Fruit fly (Drosophila melanogaster) whole organism, embryonic: Measurements from ENCODE around the gene rgn.

ENCODE experiments used
- Atf6 ChIP-seq: fragments of 200-800 bp; sonication (Bioruptor generic); IDR thresholded peaks from 2 replicates; pipeline ENCODE4 v1.3.6; 2022; ENCODE audit warnings: missing biosample characterization, missing genetic modification characterization
- CG10209 ChIP-seq: fragments of 200-800 bp; sonication (Bioruptor generic); optimal IDR thresholded peaks from 3 replicates; lab custom pipeline; 2017; ENCODE audit warnings: missing biosample characterization, mild to moderate bottlenecking, missing genetic modification characterization, missing genetic modification reagents
- CG11504 ChIP-seq: fragments of 200-800 bp; sonication (Bioruptor generic); optimal IDR thresholded peaks from 3 replicates; lab custom pipeline; 2019; ENCODE audit warnings: missing biosample characterization, mild to moderate bottlenecking, missing genetic modification characterization, moderate library complexity
- CG12104 ChIP-seq: fragments of 200-800 bp; sonication (Bioruptor generic); optimal IDR thresholded peaks from 3 replicates; lab custom pipeline; 2016; ENCODE audit warnings: missing biosample characterization, missing genetic modification characterization
- CG12155 ChIP-seq: fragments of 200-800 bp; sonication (Bioruptor generic); optimal IDR thresholded peaks from 3 replicates; lab custom pipeline; 2016; ENCODE audit warnings: missing biosample characterization, missing genetic modification characterization
- CG12744 ChIP-seq: fragments of 200-800 bp; sonication (Bioruptor generic); optimal IDR thresholded peaks from 2 replicates; lab custom pipeline; 2016; ENCODE audit warnings: missing biosample characterization, missing genetic modification characterization
- CG13287 ChIP-seq: fragments of 200-800 bp; sonication (Bioruptor generic); IDR thresholded peaks from 2 replicates; pipeline ENCODE4 v1.3.6; 2022; ENCODE audit warnings: missing biosample characterization, missing genetic modification characterization; ENCODE audit not compliant: partially characterized antibody
- CG14860 ChIP-seq: fragments of 200-800 bp; sonication (Bioruptor generic); IDR thresholded peaks from 3 replicates; pipeline ENCODE4 v1.3.6; 2022; ENCODE audit warnings: missing biosample characterization, missing genetic modification characterization; ENCODE audit not compliant: partially characterized antibody
- CG15269 ChIP-seq: fragments of 200-800 bp; sonication (Bioruptor generic); optimal IDR thresholded peaks from 2 replicates; lab custom pipeline; 2018; ENCODE audit warnings: missing biosample characterization, mild to moderate bottlenecking, missing genetic modification characterization, moderate library complexity
- CG17568 ChIP-seq: fragments of 200-800 bp; sonication (Bioruptor generic); optimal IDR thresholded peaks from 2 replicates; lab custom pipeline; 2018; ENCODE audit warnings: missing biosample characterization, mild to moderate bottlenecking, missing genetic modification characterization, moderate library complexity
- CG2712 ChIP-seq: fragments of 200-800 bp; optimal IDR thresholded peaks from 3 replicates; lab custom pipeline; 2019; ENCODE audit warnings: missing biosample characterization, mild to moderate bottlenecking, missing genetic modification characterization, moderate library complexity
- CG32532 ChIP-seq: fragments of 200-800 bp; sonication (Bioruptor generic); IDR thresholded peaks from 2 replicates; pipeline ENCODE4 v1.3.6; 2022; ENCODE audit warnings: missing biosample characterization, missing genetic modification characterization
- CG34376 ChIP-seq: fragments of 200-800 bp; sonication (Bioruptor generic); optimal IDR thresholded peaks from 2 replicates; lab custom pipeline; 2018; ENCODE audit warnings: missing biosample characterization, mild to moderate bottlenecking, missing genetic modification characterization
- CG34422 ChIP-seq: fragments of 200-800 bp; sonication (Bioruptor generic); IDR thresholded peaks from 3 replicates; pipeline ENCODE4 v1.3.6; 2022; ENCODE audit warnings: missing biosample characterization, missing genetic modification characterization
- CG7271 ChIP-seq: fragments of 200-800 bp; sonication (Bioruptor generic); optimal IDR thresholded peaks from 2 replicates; lab custom pipeline; 2018; ENCODE audit warnings: missing biosample characterization, mild to moderate bottlenecking, missing genetic modification characterization, moderate library complexity
- CG7357 ChIP-seq: fragments of 200-800 bp; sonication (Bioruptor generic); IDR thresholded peaks from 3 replicates; pipeline ENCODE4 v1.3.6; 2022; ENCODE audit warnings: missing biosample characterization, missing genetic modification characterization
- CG7372 ChIP-seq: fragments of 200-800 bp; sonication (Bioruptor generic); IDR thresholded peaks from 2 replicates; pipeline ENCODE4 v1.3.6; 2022; ENCODE audit warnings: missing biosample characterization, missing genetic modification characterization
- CG7745 ChIP-seq: fragments of 200-800 bp; sonication (Bioruptor generic); optimal IDR thresholded peaks from 2 replicates; lab custom pipeline; 2018; ENCODE audit warnings: missing biosample characterization, mild to moderate bottlenecking, missing genetic modification characterization, moderate library complexity
- CG9797 ChIP-seq: fragments of 200-800 bp; sonication (Bioruptor generic); optimal IDR thresholded peaks from 3 replicates; lab custom pipeline; 2018; ENCODE audit warnings: missing biosample characterization, mild to moderate bottlenecking, missing genetic modification characterization
- CG9932 ChIP-seq: fragments of 200-800 bp; sonication (Bioruptor generic); IDR thresholded peaks from 2 replicates; pipeline ENCODE4 v1.3.6; 2022; ENCODE audit warnings: missing biosample characterization, missing genetic modification characterization
- CHES-1-like ChIP-seq: fragments of 200-800 bp; sonication (Bioruptor generic); optimal IDR thresholded peaks from 2 replicates; lab custom pipeline; 2016; ENCODE audit warnings: missing biosample characterization, missing genetic modification characterization
- CkIIα-i1 ChIP-seq: fragments of 200-800 bp; sonication (Bioruptor generic); IDR thresholded peaks from 2 replicates; pipeline ENCODE4 v1.3.6; 2022; ENCODE audit warnings: missing biosample characterization, missing genetic modification characterization
- CrebB ChIP-seq: fragments of 200-800 bp; sonication (Bioruptor generic); optimal IDR thresholded peaks from 3 replicates; lab custom pipeline; 2018; ENCODE audit warnings: missing biosample characterization, mild to moderate bottlenecking, missing genetic modification characterization
- Doc3 ChIP-seq: fragments of 200-800 bp; sonication (Bioruptor generic); IDR thresholded peaks from 3 replicates; pipeline ENCODE4 v1.3.6; 2022; ENCODE audit warnings: missing biosample characterization, missing genetic modification characterization; ENCODE audit not compliant: partially characterized antibody
- E2f2 ChIP-seq: fragments of 200-800 bp; sonication (Bioruptor generic); IDR thresholded peaks from 2 replicates; pipeline ENCODE4 v1.3.6; 2022; ENCODE audit warnings: missing biosample characterization, missing genetic modification characterization
- Fer2 ChIP-seq: fragments of 200-800 bp; sonication (Bioruptor generic); optimal IDR thresholded peaks from 2 replicates; lab custom pipeline; 2018; ENCODE audit warnings: missing biosample characterization, mild to moderate bottlenecking, missing genetic modification characterization, moderate library complexity
- Gug ChIP-seq: fragments of 200-800 bp; sonication (Bioruptor generic); IDR thresholded peaks from 4 replicates; pipeline ENCODE4 v1.3.6; 2022; ENCODE audit warnings: missing biosample characterization, missing genetic modification characterization
- HLH3B ChIP-seq: fragments of 200-800 bp; sonication (Bioruptor generic); IDR thresholded peaks from 2 replicates; pipeline ENCODE4 v1.3.6; 2022; ENCODE audit warnings: missing biosample characterization, missing genetic modification characterization
- Lpt ChIP-seq: fragments of >200 bp; optimal IDR thresholded peaks from 2 replicates; lab custom pipeline; 2018; ENCODE audit warnings: missing biosample characterization, missing genetic modification characterization
- MESR4 ChIP-seq: fragments of 200-800 bp; sonication (Bioruptor generic); optimal IDR thresholded peaks from 2 replicates; lab custom pipeline; 2018; ENCODE audit warnings: missing biosample characterization, mild to moderate bottlenecking, missing genetic modification characterization, moderate library complexity
- Mad ChIP-seq: fragments of 200-800 bp; sonication (Bioruptor generic); optimal IDR thresholded peaks from 2 replicates; lab custom pipeline; 2016; ENCODE audit warnings: missing biosample characterization, missing genetic modification characterization
- Meics ChIP-seq: fragments of 200-800 bp; sonication (Bioruptor generic); optimal IDR thresholded peaks from 2 replicates; lab custom pipeline; 2017; ENCODE audit warnings: missing biosample characterization, mild to moderate bottlenecking, missing genetic modification characterization
- NfI ChIP-seq: fragments of 200-800 bp; sonication (Bioruptor generic); optimal IDR thresholded peaks from 3 replicates; lab custom pipeline; 2018; ENCODE audit warnings: missing biosample characterization, mild to moderate bottlenecking, missing genetic modification characterization, moderate library complexity
- PHDP ChIP-seq: fragments of 200-800 bp; sonication (Bioruptor generic); optimal IDR thresholded peaks from 3 replicates; lab custom pipeline; 2018; ENCODE audit warnings: missing biosample characterization, mild to moderate bottlenecking, missing genetic modification characterization, moderate library complexity
- Rfx ChIP-seq: fragments of 200-800 bp; sonication (Bioruptor generic); IDR thresholded peaks from 2 replicates; pipeline ENCODE4 v1.3.6; 2022; ENCODE audit warnings: missing biosample characterization, missing genetic modification characterization
- Xbp1 ChIP-seq: fragments of 200-800 bp; sonication (Bioruptor generic); optimal IDR thresholded peaks from 3 replicates; lab custom pipeline; 2016; ENCODE audit warnings: missing biosample characterization, mild to moderate bottlenecking, missing genetic modification characterization
- bbx ChIP-seq: fragments of 200-800 bp; sonication (Bioruptor generic); IDR thresholded peaks from 2 replicates; pipeline ENCODE4 v1.3.6; 2022; ENCODE audit warnings: missing biosample characterization, missing genetic modification characterization; ENCODE audit not compliant: partially characterized antibody
- btn ChIP-seq: fragments of 200-800 bp; sonication (Bioruptor generic); optimal IDR thresholded peaks from 2 replicates; lab custom pipeline; 2016; ENCODE audit warnings: missing biosample characterization, missing genetic modification characterization
- cad ChIP-seq: fragments of >200 bp; optimal IDR thresholded peaks from 2 replicates; lab custom pipeline; 2017; ENCODE audit warnings: missing biosample characterization, missing genetic modification characterization
- chinmo ChIP-seq: fragments of 200-800 bp; sonication (Bioruptor generic); IDR thresholded peaks from 4 replicates; pipeline ENCODE4 v1.3.6; 2022; ENCODE audit warnings: missing biosample characterization, missing genetic modification characterization; ENCODE audit not compliant: partially characterized antibody
- danr ChIP-seq: fragments of 200-800 bp; sonication (Bioruptor generic); IDR thresholded peaks from 2 replicates; pipeline ENCODE4 v1.3.6; 2022; ENCODE audit warnings: missing biosample characterization, missing genetic modification characterization
- disco-r ChIP-seq: fragments of 200-800 bp; sonication (Bioruptor generic); optimal IDR thresholded peaks from 2 replicates; lab custom pipeline; 2016; ENCODE audit warnings: missing biosample characterization, missing genetic modification characterization
- dmrt99B ChIP-seq: fragments of 200-800 bp; sonication (Bioruptor generic); optimal IDR thresholded peaks from 2 replicates; lab custom pipeline; 2018; ENCODE audit warnings: missing biosample characterization, mild to moderate bottlenecking, missing genetic modification characterization, moderate library complexity
- emc ChIP-seq: fragments of 200-800 bp; sonication (Bioruptor generic); optimal IDR thresholded peaks from 2 replicates; lab custom pipeline; 2016; ENCODE audit warnings: missing biosample characterization, missing genetic modification characterization
- fd3F ChIP-seq: fragments of 200-800 bp; sonication (Bioruptor generic); optimal IDR thresholded peaks from 2 replicates; lab custom pipeline; 2018; ENCODE audit warnings: missing biosample characterization, mild to moderate bottlenecking, missing genetic modification characterization, moderate library complexity
- fru ChIP-seq: fragments of >200 bp; optimal IDR thresholded peaks from 2 replicates; lab custom pipeline; 2017
- gem ChIP-seq: fragments of 200-800 bp; sonication (Bioruptor generic); optimal IDR thresholded peaks from 2 replicates; lab custom pipeline; 2019; ENCODE audit warnings: missing biosample characterization, mild to moderate bottlenecking, missing genetic modification characterization, moderate library complexity
- her ChIP-seq: fragments of 200-800 bp; sonication (Bioruptor generic); optimal IDR thresholded peaks from 2 replicates; lab custom pipeline; 2016; ENCODE audit warnings: missing biosample characterization, missing genetic modification characterization
- tna ChIP-seq: fragments of 200-800 bp; sonication (Bioruptor generic); IDR thresholded peaks from 2 replicates; pipeline ENCODE4 v1.3.6; 2022; ENCODE audit warnings: missing biosample characterization, missing genetic modification characterization; ENCODE audit not compliant: partially characterized antibody
- tx ChIP-seq: fragments of 200-800 bp; sonication (Bioruptor generic); optimal IDR thresholded peaks from 2 replicates; lab custom pipeline; 2016; ENCODE audit warnings: missing biosample characterization, missing genetic modification characterization
- zfh1 ChIP-seq: fragments of 200-800 bp; sonication (Bioruptor generic); IDR thresholded peaks from 3 replicates; pipeline ENCODE4 v1.3.6; 2022; ENCODE audit warnings: missing biosample characterization, missing genetic modification characterization

The rgn gene

dm6 chr3L:21348983-21349432 lies 33.3 kb upstream of the rgn start, which contains the start of gene ebd2 (continued):
- TF ChIP-seq CG32532 = peak; percentile 31; the same call in 1 of the 2 replicates
- TF ChIP-seq CG34422 = 0 out of 3 replicates have a peak, but pooled peaks have one; percentile 31
- TF ChIP-seq chinmo = peak; percentile 91; the same call in 3 of the 4 replicates
- no peak for TF ChIP-seq CG7745 (tag; lab: Kevin White, UChicago)
- TF ChIP-seq CG2712 (tag; lab: Kevin White, UChicago) = no peak
- TF ChIP-seq Gug (GFP tag; lab: Robert Waterston, UW) = no peak
- TF ChIP-seq her (GFP tag; lab: Kevin White, UChicago) = peak; percentile 58
- no peak for TF ChIP-seq btn (GFP tag; lab: Kevin White, UChicago)
- peak; percentile 68 for TF ChIP-seq CG34376 (GFP tag; lab: Kevin White, UChicago)
- no peak for TF ChIP-seq CG7357
- TF ChIP-seq CG12104 (GFP tag; lab: Kevin White, UChicago) = no peak
- peak; percentile 25 for TF ChIP-seq CHES-1-like (GFP tag; lab: Kevin White, UChicago)
- TF ChIP-seq CG12155 (GFP tag; lab: Kevin White, UChicago) = peak; percentile 7
- TF ChIP-seq gem (tag; lab: Kevin White, UChicago) = no peak
- TF ChIP-seq Xbp1 (GFP tag; lab: Kevin White, UChicago) = peak; percentile 21
- TF ChIP-seq cad (GFP tag; lab: Kevin White, UChicago) = no peak
- TF ChIP-seq CG15269 (tag; lab: Kevin White, UChicago) = peak; percentile 3
- peak; percentile 35; the same call in 1 of the 2 replicates for TF ChIP-seq Rfx (GFP tag; lab: Robert Waterston, UW)
- no peak for TF ChIP-seq fru (lab: Kevin White, UChicago)
- no peak for TF ChIP-seq Lpt (GFP tag; lab: Kevin White, UChicago)
- no peak for TF ChIP-seq MESR4
- peak; percentile 34 for TF ChIP-seq dmrt99B (tag; lab: Kevin White, UChicago)
- no peak for TF ChIP-seq CG14860 (GFP tag; lab: Robert Waterston, UW)
- TF ChIP-seq CG13287 = peak; percentile 30; the same call in 1 of the 2 replicates
- TF ChIP-seq Mad (GFP tag; lab: Kevin White, UChicago) = no peak
- TF ChIP-seq PHDP (tag; lab: Kevin White, UChicago) = peak; percentile 36
- TF ChIP-seq CG12744 (GFP tag; lab: Kevin White, UChicago) = no peak
- TF ChIP-seq danr (GFP tag; lab: Robert Waterston, UW) = no peak
- no peak for TF ChIP-seq Fer2 (tag; lab: Kevin White, UChicago)
- TF ChIP-seq tna (GFP tag; lab: Robert Waterston, UW) = 0 out of 2 replicates have a peak, but pooled peaks have one; percentile 20
- peak; percentile 4 for TF ChIP-seq emc (GFP tag; lab: Kevin White, UChicago)
- TF ChIP-seq zfh1 = no peak
- TF ChIP-seq CG9797 (GFP tag; lab: Kevin White, UChicago) = no peak
- no peak for TF ChIP-seq disco-r
- 0 out of 2 replicates have a peak, but pooled peaks have one; percentile 43 for TF ChIP-seq HLH3B (GFP tag; lab: Robert Waterston, UW)
- no peak for TF ChIP-seq CG7271 (tag; lab: Kevin White, UChicago)
- TF ChIP-seq bbx (GFP tag; lab: Robert Waterston, UW) = no peak
- no peak for TF ChIP-seq CkIIα-i1 (GFP tag; lab: Robert Waterston, UW)
- TF ChIP-seq CrebB (tag; lab: Kevin White, UChicago) = no peak
- TF ChIP-seq Doc3 (GFP tag; lab: Robert Waterston, UW) = 0 out of 3 replicates have a peak, but pooled peaks have one; percentile 26
- peak; percentile 30 for TF ChIP-seq CG11504 (tag; lab: Kevin White, UChicago)
- no peak for TF ChIP-seq CG7372 (GFP tag; lab: Robert Waterston, UW)
- peak; percentile 63 for TF ChIP-seq Atf6
- no peak for TF ChIP-seq NfI (GFP tag; lab: Kevin White, UChicago)
- TF ChIP-seq CG17568 (GFP tag; lab: Kevin White, UChicago) = peak; percentile 44
- TF ChIP-seq CG9932 = no peak
- TF ChIP-seq tx = no peak
- 0 out of 2 replicates have a peak, but pooled peaks have one; percentile 14 for TF ChIP-seq E2f2 (GFP tag; lab: Robert Waterston, UW)
- peak; percentile 44 for TF ChIP-seq Meics (GFP tag; lab: Kevin White, UChicago)
- no peak for TF ChIP-seq fd3F (GFP tag; lab: Kevin White, UChicago)
- peak; percentile 7 for TF ChIP-seq CG10209 (GFP tag; lab: Kevin White, UChicago)
